Fruit fly (Drosophila melanogaster) whole organism, embryonic: Measurements from ENCODE around the gene CG43610.

Experiments used
- CG10267 ChIP-seq: fragments of 200-800 bp; sonication (Bioruptor generic); optimal IDR thresholded peaks from 2 replicates; lab custom pipeline; 2018; ENCODE audit warnings: missing biosample characterization, mild to moderate bottlenecking, missing genetic modification characterization, moderate library complexity
- CG10321 ChIP-seq: fragments of 200-800 bp; sonication (Bioruptor generic); IDR thresholded peaks from 2 replicates; pipeline ENCODE4 v1.3.6; 2022; ENCODE audit warnings: missing biosample characterization, missing genetic modification characterization
- CG11560 ChIP-seq: fragments of 200-800 bp; sonication (Bioruptor generic); IDR thresholded peaks from 3 replicates; pipeline ENCODE4 v1.3.6; 2022; ENCODE audit warnings: missing biosample characterization, missing genetic modification characterization
- CG11695 ChIP-seq: fragments of 200-800 bp; sonication (Bioruptor generic); IDR thresholded peaks from 3 replicates; pipeline ENCODE4 v1.3.6; 2022; ENCODE audit warnings: missing biosample characterization, missing genetic modification characterization
- CG15011 ChIP-seq: fragments of 200-800 bp; sonication (Bioruptor generic); optimal IDR thresholded peaks from 3 replicates; lab custom pipeline; 2018; ENCODE audit warnings: missing biosample characterization, mild to moderate bottlenecking, missing genetic modification characterization
- CG1529 ChIP-seq: fragments of 200-800 bp; sonication (Bioruptor generic); optimal IDR thresholded peaks from 3 replicates; lab custom pipeline; 2018; ENCODE audit warnings: missing biosample characterization, missing genetic modification characterization
- CG1832 ChIP-seq: fragments of 200-800 bp; sonication (Bioruptor generic); optimal IDR thresholded peaks from 2 replicates; lab custom pipeline; 2017; ENCODE audit warnings: missing biosample characterization, mild to moderate bottlenecking, missing genetic modification characterization, inconsistent platforms
- CG2712 ChIP-seq: fragments of 200-800 bp; optimal IDR thresholded peaks from 3 replicates; lab custom pipeline; 2019; ENCODE audit warnings: missing biosample characterization, mild to moderate bottlenecking, missing genetic modification characterization, moderate library complexity
- CG30020 ChIP-seq: fragments of 200-800 bp; optimal IDR thresholded peaks from 2 replicates; lab custom pipeline; 2019; ENCODE audit warnings: missing biosample characterization, mild to moderate bottlenecking, missing genetic modification characterization, moderate library complexity
- CG32532 ChIP-seq: fragments of 200-800 bp; sonication (Bioruptor generic); IDR thresholded peaks from 2 replicates; pipeline ENCODE4 v1.3.6; 2022; ENCODE audit warnings: missing biosample characterization, missing genetic modification characterization
- CG34224 ChIP-seq: fragments of 200-800 bp; sonication (Bioruptor generic); IDR thresholded peaks from 3 replicates; pipeline ENCODE4 v1.3.6; 2022; ENCODE audit warnings: missing biosample characterization, missing genetic modification characterization; ENCODE audit not compliant: partially characterized antibody
- CG42726 ChIP-seq: fragments of 200-800 bp; sonication (Bioruptor generic); IDR thresholded peaks from 2 replicates; pipeline ENCODE4 v1.3.6; 2022; ENCODE audit warnings: missing biosample characterization, missing genetic modification characterization; ENCODE audit not compliant: partially characterized antibody
- CG4328 ChIP-seq: fragments of 200-800 bp; sonication (Bioruptor generic); optimal IDR thresholded peaks from 3 replicates; lab custom pipeline; 2017; ENCODE audit warnings: missing biosample characterization, missing genetic modification reagents, missing genetic modification characterization
- CG5180 ChIP-seq: fragments of 200-800 bp; sonication (Bioruptor generic); optimal IDR thresholded peaks from 3 replicates; lab custom pipeline; 2017; ENCODE audit warnings: missing biosample characterization, missing genetic modification characterization, mild to moderate bottlenecking, moderate library complexity, missing genetic modification reagents
- CG8290 ChIP-seq, 3 experiments: fragments of 200-800 bp; sonication (Bioruptor generic); optimal IDR thresholded peaks; 2 replicates each; lab custom pipeline; 2016 to 2019; ENCODE audit warnings: missing biosample characterization in 3 of 3, missing genetic modification characterization in 3 of 3, mild to moderate bottlenecking in 2 of 3, moderate library complexity in 1 of 3
- CoRest ChIP-seq: fragments of 200-800 bp; sonication (Bioruptor generic); optimal IDR thresholded peaks from 3 replicates; lab custom pipeline; 2018; ENCODE audit warnings: missing biosample characterization, mild to moderate bottlenecking, missing genetic modification characterization, moderate library complexity
- Deaf1 ChIP-seq: fragments of 200-800 bp; optimal IDR thresholded peaks from 3 replicates; lab custom pipeline; 2019; ENCODE audit warnings: missing biosample characterization, mild to moderate bottlenecking, missing genetic modification characterization, moderate library complexity
- Doc3 ChIP-seq: fragments of 200-800 bp; sonication (Bioruptor generic); IDR thresholded peaks from 3 replicates; pipeline ENCODE4 v1.3.6; 2022; ENCODE audit warnings: missing biosample characterization, missing genetic modification characterization; ENCODE audit not compliant: partially characterized antibody
- Elba2 ChIP-seq: fragments of 200-800 bp; sonication (Bioruptor generic); optimal IDR thresholded peaks from 3 replicates; lab custom pipeline; 2016; ENCODE audit warnings: missing biosample characterization, missing genetic modification characterization
- Fer2 ChIP-seq: fragments of 200-800 bp; sonication (Bioruptor generic); optimal IDR thresholded peaks from 2 replicates; lab custom pipeline; 2018; ENCODE audit warnings: missing biosample characterization, mild to moderate bottlenecking, missing genetic modification characterization, moderate library complexity
- GATAe ChIP-seq: fragments of 200-800 bp; sonication (Bioruptor generic); conservative IDR thresholded peaks from 2 replicates; pipeline ENCODE4 v1.3.6; 2022; ENCODE audit warnings: missing biosample characterization, missing genetic modification characterization
- HLH54F ChIP-seq: fragments of 200-800 bp; sonication (Bioruptor generic); optimal IDR thresholded peaks from 3 replicates; lab custom pipeline; 2016; ENCODE audit warnings: missing biosample characterization, missing genetic modification characterization
- Lpt ChIP-seq: fragments of >200 bp; optimal IDR thresholded peaks from 2 replicates; lab custom pipeline; 2018; ENCODE audit warnings: missing biosample characterization, missing genetic modification characterization
- MBD-R2 ChIP-seq: fragments of 200-800 bp; sonication (Bioruptor generic); IDR thresholded peaks from 2 replicates; pipeline ENCODE4 v1.3.6; 2022; ENCODE audit warnings: missing biosample characterization, missing genetic modification characterization
- Max ChIP-seq: fragments of 200-800 bp; sonication (Bioruptor generic); optimal IDR thresholded peaks from 2 replicates; lab custom pipeline; 2016; ENCODE audit warnings: missing biosample characterization, mild to moderate bottlenecking, missing genetic modification characterization
- Nf-YA ChIP-seq: fragments of 200-800 bp; sonication (Bioruptor generic); IDR thresholded peaks from 2 replicates; pipeline ENCODE4 v1.3.6; 2022; ENCODE audit warnings: missing biosample characterization, missing genetic modification characterization
- Nf-YB ChIP-seq: fragments of 200-800 bp; sonication (Bioruptor generic); optimal IDR thresholded peaks from 3 replicates; lab custom pipeline; 2019; ENCODE audit warnings: missing biosample characterization, mild to moderate bottlenecking, missing genetic modification characterization, moderate library complexity
- Nf-YC ChIP-seq: fragments of 200-800 bp; optimal IDR thresholded peaks from 3 replicates; lab custom pipeline; 2019; ENCODE audit warnings: missing biosample characterization, mild to moderate bottlenecking, missing genetic modification characterization, moderate library complexity
- Optix ChIP-seq: fragments of 200-800 bp; sonication (Bioruptor generic); IDR thresholded peaks from 3 replicates; pipeline ENCODE4 v1.3.6; 2022; ENCODE audit warnings: missing biosample characterization, missing genetic modification characterization
- Rfx ChIP-seq: fragments of 200-800 bp; sonication (Bioruptor generic); IDR thresholded peaks from 2 replicates; pipeline ENCODE4 v1.3.6; 2022; ENCODE audit warnings: missing biosample characterization, missing genetic modification characterization
- Stat92E ChIP-seq, 3 experiments: fragments of >200 bp in 2 of 3; fragments of 200-800 bp in 1 of 3; sonication (Bioruptor generic) in 1 of 3; optimal IDR thresholded peaks; 2 replicates each; lab custom pipeline; 2017 to 2019; ENCODE audit warnings: missing biosample characterization in 3 of 3, missing genetic modification characterization in 3 of 3, mild to moderate bottlenecking in 1 of 3, moderate library complexity in 1 of 3
- Vsx1 ChIP-seq: fragments of 200-800 bp; sonication (Bioruptor generic); optimal IDR thresholded peaks from 2 replicates; lab custom pipeline; 2017; ENCODE audit warnings: missing biosample characterization, mild to moderate bottlenecking, missing genetic modification characterization, missing genetic modification reagents
- abd-A ChIP-seq: fragments of 200-800 bp; sonication (Bioruptor generic); optimal IDR thresholded peaks from 3 replicates; lab custom pipeline; 2019; ENCODE audit warnings: missing biosample characterization, mild to moderate bottlenecking, missing genetic modification characterization, moderate library complexity
- ac ChIP-seq: fragments of 200-800 bp; sonication (Bioruptor generic); optimal IDR thresholded peaks from 3 replicates; lab custom pipeline; 2017; ENCODE audit warnings: missing biosample characterization, mild to moderate bottlenecking, missing genetic modification characterization
- bsh ChIP-seq, 2 experiments: fragments of 200-800 bp; sonication (Bioruptor generic); optimal IDR thresholded peaks; 2 replicates each; lab custom pipeline; 2017 to 2018; ENCODE audit warnings: mild to moderate bottlenecking in 2 of 2, missing biosample characterization in 2 of 2, missing genetic modification characterization in 2 of 2, moderate library complexity in 1 of 2
- btn ChIP-seq: fragments of 200-800 bp; sonication (Bioruptor generic); optimal IDR thresholded peaks from 2 replicates; lab custom pipeline; 2016; ENCODE audit warnings: missing biosample characterization, missing genetic modification characterization
- crol ChIP-seq: fragments of 200-800 bp; sonication (Bioruptor generic); IDR thresholded peaks from 2 replicates; pipeline ENCODE4 v1.3.6; 2022; ENCODE audit warnings: missing biosample characterization, missing genetic modification characterization
- esg ChIP-seq: fragments of 200-800 bp; sonication (Bioruptor generic); conservative IDR thresholded peaks from 2 replicates; pipeline ENCODE4 v1.3.6; 2022; ENCODE audit warnings: missing biosample characterization, missing genetic modification characterization
- fd102C ChIP-seq: fragments of 200-800 bp; sonication (Bioruptor generic); optimal IDR thresholded peaks from 2 replicates; lab custom pipeline; 2018; ENCODE audit warnings: missing biosample characterization, mild to moderate bottlenecking, missing genetic modification characterization, moderate library complexity
- ftz-f1 ChIP-seq: fragments of 200-800 bp; sonication (Bioruptor generic); optimal IDR thresholded peaks from 2 replicates; lab custom pipeline; 2016; ENCODE audit warnings: missing biosample characterization, missing genetic modification characterization
- grn ChIP-seq: fragments of 200-800 bp; sonication (Bioruptor generic); optimal IDR thresholded peaks from 3 replicates; lab custom pipeline; 2017; ENCODE audit warnings: missing biosample characterization, missing genetic modification characterization
- ind ChIP-seq: fragments of 200-800 bp; sonication (Bioruptor generic); optimal IDR thresholded peaks from 3 replicates; lab custom pipeline; 2016; ENCODE audit warnings: missing biosample characterization, missing genetic modification characterization
- jumu ChIP-seq: fragments of 200-800 bp; sonication (Bioruptor generic); optimal IDR thresholded peaks from 3 replicates; lab custom pipeline; 2016; ENCODE audit warnings: missing biosample characterization, missing genetic modification characterization
- klu ChIP-seq: fragments of 200-800 bp; sonication (Bioruptor generic); IDR thresholded peaks from 2 replicates; pipeline ENCODE4 v1.3.6; 2022; ENCODE audit warnings: missing biosample characterization, missing genetic modification characterization
- pb ChIP-seq: fragments of 200-800 bp; sonication (Bioruptor generic); optimal IDR thresholded peaks from 3 replicates; lab custom pipeline; 2016; ENCODE audit warnings: missing biosample characterization, missing genetic modification characterization
- peb ChIP-seq: fragments of 200-800 bp; sonication (Bioruptor generic); IDR thresholded peaks from 2 replicates; pipeline ENCODE4 v1.3.6; 2022; ENCODE audit warnings: missing biosample characterization, missing genetic modification characterization
- rib ChIP-seq: fragments of 200-800 bp; sonication (Bioruptor generic); IDR thresholded peaks from 2 replicates; pipeline ENCODE4 v1.3.6; 2022; ENCODE audit warnings: missing biosample characterization, missing genetic modification characterization
- sc ChIP-seq, 3 experiments: fragments of >200 bp in 2 of 3; fragments of 200-800 bp in 1 of 3; sonication (Bioruptor generic) in 1 of 3; optimal IDR thresholded peaks; 2 replicates in 2 of 3; 3 replicates in 1 of 3; lab custom pipeline; 2017; ENCODE audit warnings: mild to moderate bottlenecking in 1 of 3, missing biosample characterization in 1 of 3, missing genetic modification characterization in 1 of 3, missing genetic modification reagents in 1 of 3
- zfh1 ChIP-seq: fragments of 200-800 bp; sonication (Bioruptor generic); IDR thresholded peaks from 3 replicates; pipeline ENCODE4 v1.3.6; 2022; ENCODE audit warnings: missing biosample characterization, missing genetic modification characterization

CG43610 gene

dm6 chr2L:6817493-6817892 lies 18.5 kb downstream of the CG43610 start (continued):
- TF ChIP-seq Nf-YB (GFP tag; lab: Kevin White, UChicago) (peak; percentile 99), Nf-YA (GFP tag; lab: Robert Waterston, UW) (peak; percentile 99), Rfx (GFP tag; lab: Robert Waterston, UW) (0 out of 2 replicates have a peak, but pooled peaks have one; percentile 24), rib (GFP tag; lab: Robert Waterston, UW) (no peak), GATAe (GFP tag; lab: Robert Waterston, UW) (peak; percentile 95), CG8290 (GFP tag; optimal IDR thresholded peaks at IDR 0.05; lab: Kevin White, UChicago) (no peak), CG8290 (tag; optimal IDR thresholded peaks at IDR 0.05; lab: Kevin White, UChicago) (peak in 1 of 2 experiments; percentile 6), CG34224 (GFP tag; lab: Robert Waterston, UW) (peak; percentile 37; the same call in 1 of the 3 replicates), grn (GFP tag; lab: Kevin White, UChicago) (peak; percentile 87), CG32532 (peak; percentile 22; the same call in 1 of the 2 replicates), crol (GFP tag; lab: Robert Waterston, UW) (peak; percentile 99), Vsx1 (GFP tag; lab: Kevin White, UChicago) (peak; percentile 76), CG11695 (0 out of 3 replicates have a peak, but pooled peaks have one; percentile 10), CoRest (tag; lab: Kevin White, UChicago) (peak; percentile 22), CG42726 (GFP tag; lab: Robert Waterston, UW) (0 out of 2 replicates have a peak, but pooled peaks have one; percentile 54), abd-A (tag; lab: Kevin White, UChicago) (peak; percentile 66), Nf-YC (peak; percentile 99), Optix (GFP tag; lab: Robert Waterston, UW) (no peak), Elba2 (GFP tag; lab: Kevin White, UChicago) (no peak), MBD-R2 (GFP tag; lab: Robert Waterston, UW) (no peak), CG10321 (GFP tag; lab: Robert Waterston, UW) (peak; percentile 93), Lpt (no peak), Deaf1 (tag; lab: Kevin White, UChicago) (peak; percentile 65), CG1832 (GFP tag; lab: Kevin White, UChicago) (peak; percentile 77)
- TF ChIP-seq, all 482 proteins: peak for 42

- TF ChIP-seq ac (no peak), Fer2 (tag; lab: Kevin White, UChicago) (no peak), ftz-f1 (GFP tag; lab: Kevin White, UChicago) (no peak), CG1529 (GFP tag; lab: Kevin White, UChicago) (peak; percentile 24), jumu (GFP tag; lab: Kevin White, UChicago) (no peak), CG5180 (GFP tag; lab: Kevin White, UChicago) (no peak), CG10267 (tag; lab: Kevin White, UChicago) (no peak), peb (GFP tag; lab: Robert Waterston, UW) (no peak), btn (GFP tag; lab: Kevin White, UChicago) (no peak), ind (GFP tag; lab: Kevin White, UChicago) (no peak), Doc3 (GFP tag; lab: Robert Waterston, UW) (no peak), esg (GFP tag; lab: Robert Waterston, UW) (no peak), pb (no peak), fd102C (GFP tag; lab: Kevin White, UChicago) (peak; percentile 44), Max (GFP tag; lab: Kevin White, UChicago) (no peak), HLH54F (GFP tag; lab: Kevin White, UChicago) (no peak), CG30020 (no peak), bsh (GFP tag; optimal IDR thresholded peaks at IDR 0.05; lab: Kevin White, UChicago) (peak in 1 of 2 experiments; percentile 32), sc (optimal IDR thresholded peaks at IDR 0.05; lab: Kevin White, UChicago) (no peak), sc (GFP tag; optimal IDR thresholded peaks at IDR 0.05; lab: Kevin White, UChicago) (peak; percentile 42), CG2712 (tag; lab: Kevin White, UChicago) (peak; percentile 7), zfh1 (no peak), CG11560 (tag; lab: Robert Waterston, UW) (no peak), CG4328 (no peak), CG15011 (GFP tag; lab: Kevin White, UChicago) (no peak), klu (GFP tag; lab: Robert Waterston, UW) (no peak), Stat92E (GFP tag; optimal IDR thresholded peaks at IDR 0.05; lab: Kevin White, UChicago) (no peak)
These were observed 19.4 kb downstream of the CG43610 start for dm6 chr2L:6818357-6818756.
